Fruit fly (Drosophila melanogaster) ovary, adult (tissue): ENCODE measurements around the gene Cds.

ENCODE experiments used
- CG17801 ChIP-seq: fragments of 200-800 bp; optimal IDR thresholded peaks from 2 replicates; lab custom pipeline; 2019; ENCODE audit warnings: missing biosample characterization, mild to moderate bottlenecking, missing genetic modification characterization, moderate library complexity; ENCODE audit not compliant: partially characterized antibody

Cds gene

dm6 chr3L:8124481-8125359, 2.8 kb upstream of the Cds start, which contains the start of the genes CG7550 and mRpL36:
Gene CG7550, minus strand, starts transcription at chr3L:8124531.
Gene mRpL36, minus strand, starts transcription at chr3L:8125132.
- no peak for TF ChIP-seq CG17801 (GFP tag; lab: Kevin White, UChicago)

DNA sequence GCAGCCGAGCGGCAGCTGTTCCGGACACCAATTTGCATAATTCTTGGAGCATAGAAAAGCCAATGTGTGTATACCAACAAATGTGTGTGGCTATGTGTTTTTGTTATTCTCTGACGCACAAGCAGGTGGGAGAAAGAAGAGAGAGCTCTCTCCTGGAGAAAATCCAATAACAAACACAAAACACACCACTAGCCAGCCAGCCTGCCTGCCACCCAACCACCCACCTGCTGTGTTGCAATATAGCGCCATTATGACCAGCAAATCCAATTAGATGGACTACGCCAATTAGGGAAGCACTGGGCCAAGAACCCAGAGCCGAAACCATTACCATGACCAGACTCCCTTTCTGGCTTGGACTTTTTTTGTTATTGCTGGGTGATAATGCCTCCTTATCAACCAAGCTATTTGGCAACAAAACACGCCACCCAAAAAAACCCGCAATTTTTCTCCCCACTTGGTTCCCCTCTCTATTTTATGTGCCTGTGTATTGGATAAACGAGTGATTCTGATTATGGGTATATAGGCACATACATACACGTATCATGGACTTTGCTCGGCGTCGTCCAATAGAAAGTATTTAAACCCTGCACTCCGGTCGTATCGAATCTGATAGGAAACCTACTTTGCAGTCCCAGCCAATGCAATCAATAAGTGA, 961 bp downstream of the Cds start:
- peak; percentile 27 for TF ChIP-seq CG17801 (GFP tag; lab: Kevin White, UChicago)

DNA sequence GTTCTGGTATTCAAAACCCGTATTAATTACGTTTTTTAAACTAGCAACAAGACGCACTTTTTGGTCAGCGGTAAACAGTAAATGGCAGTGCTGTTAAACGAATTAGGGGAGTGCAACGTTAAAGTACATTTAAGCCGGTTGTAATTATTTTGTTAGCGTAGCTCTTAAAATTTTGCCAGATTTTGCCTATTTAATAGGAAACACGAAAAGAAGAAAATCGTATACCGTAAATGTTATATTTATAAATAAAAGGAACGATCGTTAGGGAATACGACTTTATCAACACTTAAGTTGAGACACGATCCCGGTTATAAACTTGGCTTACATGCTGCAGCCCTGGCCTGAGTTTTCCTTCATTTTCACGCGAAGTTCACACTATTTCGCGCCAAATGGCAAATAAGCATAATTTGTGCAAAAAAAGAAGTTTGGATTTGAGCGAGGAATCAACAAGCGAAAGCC, 9.9 kb downstream of the Cds start, which contains the start of the genes Setx and mus301:
TSS of gene Setx (minus strand) at position 51 of the 459 bp plus-strand sequence.
TSS of gene mus301 (plus strand) at position 361 of the 459 bp plus-strand sequence.
- TF ChIP-seq CG17801 (GFP tag; lab: Kevin White, UChicago): peak; percentile 64

- no peak for TF ChIP-seq CG17801 (GFP tag; lab: Kevin White, UChicago)
Measured at dm6 chr3L:8150284-8150683, 22.7 kb downstream of the Cds start.

- TF ChIP-seq CG17801 (GFP tag; lab: Kevin White, UChicago): no peak
Measured at dm6 chr3L:8150812-8151211, 23.2 kb downstream of the Cds start.

DNA sequence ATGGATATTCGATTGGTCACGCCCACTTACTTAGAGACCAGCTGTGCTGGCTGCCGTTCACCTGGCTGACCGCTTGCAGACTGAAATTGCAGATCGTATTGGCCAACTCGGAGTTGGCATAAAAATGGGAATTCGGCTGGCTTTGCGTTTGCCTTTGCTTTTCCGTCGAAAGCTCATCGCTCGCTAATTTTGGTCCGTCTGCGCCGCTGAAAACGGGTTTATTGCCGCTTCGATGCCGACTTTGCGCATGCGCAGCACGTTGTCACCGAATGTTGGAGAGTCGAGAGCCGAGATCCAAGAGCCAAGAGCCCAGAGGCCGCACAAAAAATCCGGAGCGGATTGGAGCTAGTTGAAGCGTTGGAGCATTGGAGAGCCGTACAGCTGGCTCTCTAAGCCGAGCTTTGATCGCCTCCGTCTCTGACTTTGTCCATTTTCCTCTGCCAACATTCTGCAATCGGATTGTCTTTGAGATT, 24.2 kb downstream of the Cds start, which contains the start of gene CG13676:
TSS of gene CG13676 (minus strand) at position 87 of the 473 bp plus-strand sequence.
- no peak for TF ChIP-seq CG17801 (GFP tag; lab: Kevin White, UChicago)

- TF ChIP-seq CG17801 (GFP tag; lab: Kevin White, UChicago): no peak
Measured at dm6 chr3L:8153206-8153996, 25.8 kb downstream of the Cds start.

DNA sequence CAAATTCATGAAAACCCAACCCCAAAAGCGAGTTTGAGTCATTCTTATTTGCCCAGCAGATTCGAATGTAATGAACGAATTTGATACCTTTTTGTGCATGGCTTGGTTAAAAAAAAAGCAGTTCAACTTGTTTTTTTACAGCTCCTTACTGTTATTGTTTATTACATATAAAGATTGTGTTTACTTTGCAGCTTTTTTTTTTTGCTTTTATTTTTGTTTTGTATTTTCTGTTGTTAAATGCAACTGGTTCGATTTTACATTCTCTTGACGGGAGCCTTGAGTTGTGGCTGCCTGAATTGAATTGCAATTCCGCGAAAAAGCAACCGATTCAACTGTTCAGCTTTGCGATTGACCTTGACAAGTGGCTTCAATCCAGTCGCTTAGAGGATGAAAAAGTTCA, 27.0 kb downstream of the Cds start:
- no peak for TF ChIP-seq CG17801 (GFP tag; lab: Kevin White, UChicago)

DNA sequence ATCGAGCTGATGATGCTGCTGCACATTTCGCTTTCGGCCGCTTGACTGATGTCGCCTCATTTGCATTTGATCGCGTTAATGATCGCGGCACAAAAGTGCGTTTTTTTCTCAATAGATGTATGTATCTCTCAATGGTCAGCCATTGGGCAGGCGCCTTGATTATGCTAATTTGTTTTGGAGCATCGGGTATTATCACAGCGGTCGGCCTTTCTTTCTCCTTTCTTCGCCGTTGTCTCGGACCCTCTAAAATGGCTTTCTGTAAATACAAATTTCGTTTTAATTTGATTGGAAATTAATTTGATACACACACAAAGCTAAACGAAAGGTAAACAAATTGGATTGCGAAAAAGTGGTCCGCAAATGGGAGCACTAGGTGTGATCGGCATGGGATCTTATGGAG, 27.8 kb downstream of the Cds start:
- TF ChIP-seq CG17801 (GFP tag; lab: Kevin White, UChicago): no peak

- TF ChIP-seq CG17801 (GFP tag; lab: Kevin White, UChicago): no peak
Measured at dm6 chr3L:8156199-8156598, 28.6 kb downstream of the Cds start.

DNA sequence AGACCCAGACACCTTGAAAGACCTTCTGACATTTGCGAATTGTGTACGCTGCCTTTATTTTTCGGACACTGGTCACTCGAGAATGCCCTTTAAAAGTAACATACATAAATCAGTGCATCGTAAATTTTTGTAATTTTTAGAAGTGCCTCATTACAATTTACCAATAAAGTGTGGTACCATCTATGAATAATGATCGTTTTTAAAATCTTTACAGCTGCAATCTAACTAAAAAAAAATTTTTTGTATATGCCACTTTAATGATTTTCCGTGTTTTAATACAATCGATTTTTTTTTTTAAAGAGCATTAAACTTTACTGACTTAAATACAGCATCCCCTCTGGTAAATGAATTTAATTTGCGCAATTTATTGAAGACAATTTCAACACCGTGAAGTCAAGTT, 29.5 kb downstream of the Cds start:
- no peak for TF ChIP-seq CG17801 (GFP tag; lab: Kevin White, UChicago)

DNA sequence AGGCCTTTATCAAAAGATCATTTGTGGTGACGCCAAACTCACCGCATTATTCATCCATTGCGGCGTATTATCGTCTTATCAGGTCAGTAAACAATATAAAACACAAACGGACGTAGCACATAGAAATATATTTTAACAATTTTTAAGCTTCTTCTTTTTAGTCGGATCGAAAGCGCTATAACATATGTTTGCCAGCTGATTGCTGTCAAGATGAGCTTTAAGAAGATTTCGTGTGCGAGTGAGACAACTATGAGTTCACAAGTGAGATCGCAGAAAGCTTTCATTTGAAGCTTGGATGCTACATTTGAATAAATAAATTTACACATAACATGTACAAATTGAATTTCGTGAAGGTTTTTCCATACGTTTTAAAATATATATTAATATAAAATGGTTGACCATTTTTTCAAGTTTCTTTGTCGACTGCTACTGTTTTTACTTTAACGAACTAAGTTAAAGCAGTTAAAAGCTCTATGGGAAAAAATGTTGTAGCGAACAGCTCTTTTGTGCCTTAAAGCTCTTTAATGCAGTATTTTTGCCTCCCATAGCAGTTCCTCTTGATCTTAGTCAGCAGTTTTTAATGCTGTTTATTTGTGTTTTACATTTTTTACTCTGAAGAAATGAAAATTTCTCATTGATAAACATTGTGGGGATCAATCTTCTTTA, 31.3 kb downstream of the Cds start, which contains the start of gene CG42445:
TSS of gene CG42445 (minus strand) at position 186 of the 666 bp plus-strand sequence.
- TF ChIP-seq CG17801 (GFP tag; lab: Kevin White, UChicago): peak; percentile 14

dm6 chr3L:8159724-8160422, 32.3 kb downstream of the Cds start, which contains the start of gene CG43886:
Gene CG43886, minus strand, starts transcription at chr3L:8159774.
- no peak for TF ChIP-seq CG17801 (GFP tag; lab: Kevin White, UChicago)
